Fruit fly (Drosophila melanogaster): ENCODE measurements around the gene CG18787.

CG18787 gene

dm6 chr2L:12006397-12007330 is 7.5 kb upstream of the CG18787 start:
- TF ChIP-seq CG32772 (GFP tag; IDR thresholded peaks at IDR 0.05) (no peak), bbx (GFP tag; IDR thresholded peaks at IDR 0.05; ENCODE audit: partially characterized antibody) (no peak), Dad (GFP tag; optimal IDR thresholded peaks at IDR 0.05) (peak; percentile 24), CG1603 (tag; optimal IDR thresholded peaks at IDR 0.05) (peak; percentile 58), cad (GFP tag; optimal IDR thresholded peaks at IDR 0.05) (no peak), tx (GFP tag; optimal IDR thresholded peaks at IDR 0.05) (peak; percentile 55), NFAT (GFP tag; IDR thresholded peaks at IDR 0.05) (no peak), mam (GFP tag; optimal IDR thresholded peaks at IDR 0.05) (peak; percentile 69), phol (tag; optimal IDR thresholded peaks at IDR 0.05) (peak; percentile 97), CG7928 (GFP tag; optimal IDR thresholded peaks at IDR 0.05) (peak; percentile 73), wor (GFP tag; IDR thresholded peaks at IDR 0.05) (no peak), E2f2 (GFP tag; IDR thresholded peaks at IDR 0.05) (no peak), CG14965 (GFP tag; optimal IDR thresholded peaks at IDR 0.05; ENCODE audit: borderline replicate concordance) (peak; percentile 12), gfzf (GFP tag; optimal IDR thresholded peaks at IDR 0.05) (no peak), ara (GFP tag; IDR thresholded peaks at IDR 0.05) (no peak), unc-4 (GFP tag; IDR thresholded peaks at IDR 0.05; ENCODE audit: partially characterized antibody) (no peak), p53 (GFP tag; optimal IDR thresholded peaks at IDR 0.05) (no peak), H2.0 (GFP tag; IDR thresholded peaks at IDR 0.05) (no peak), ap (GFP tag; IDR thresholded peaks at IDR 0.05) (no peak), CG4282 (GFP tag; optimal IDR thresholded peaks at IDR 0.05) (no peak), fru (optimal IDR thresholded peaks at IDR 0.05) (no peak), dysf (GFP tag; IDR thresholded peaks at IDR 0.05) (no peak), CG2889 (GFP tag; IDR thresholded peaks at IDR 0.05) (no peak), Hsf (GFP tag; optimal IDR thresholded peaks at IDR 0.05) (peak; percentile 76), Jarid2 (GFP tag; optimal IDR thresholded peaks at IDR 0.05) (peak; percentile 79), Mrtf (GFP tag; IDR thresholded peaks at IDR 0.05) (no peak), CG10147 (GFP tag; optimal IDR thresholded peaks at IDR 0.05) (peak; percentile 95), so (GFP tag; IDR thresholded peaks at IDR 0.05) (no peak), Hmx (GFP tag; optimal IDR thresholded peaks at IDR 0.05) (no peak), tap (tag; optimal IDR thresholded peaks at IDR 0.05) (peak; percentile 94), Ets65A (GFP tag) (peak; percentile 89), CG30403 (GFP tag; optimal IDR thresholded peaks at IDR 0.05) (peak; percentile 95), Dp (GFP tag; optimal IDR thresholded peaks at IDR 0.05) (no peak), hbn (GFP tag; IDR thresholded peaks at IDR 0.05; ENCODE audit: partially characterized antibody) (no peak), CG16779 (GFP tag; IDR thresholded peaks at IDR 0.05) (no peak), CG8478 (optimal IDR thresholded peaks at IDR 0.05) (peak; percentile 52), sima (GFP tag; optimal IDR thresholded peaks at IDR 0.05) (no peak), ems (GFP tag; optimal IDR thresholded peaks at IDR 0.05) (peak; percentile 73), kni (GFP tag; optimal IDR thresholded peaks at IDR 0.05) (no peak), CG3281 (GFP tag; optimal IDR thresholded peaks at IDR 0.05) (peak; percentile 96), Ada2b (GFP tag; IDR thresholded peaks at IDR 0.05) (no peak), wek (GFP tag; optimal IDR thresholded peaks at IDR 0.05) (no peak), her (GFP tag; optimal IDR thresholded peaks at IDR 0.05) (peak; percentile 30), NC2β (GFP tag; optimal IDR thresholded peaks at IDR 0.05) (peak; percentile 13), CG1529 (GFP tag; optimal IDR thresholded peaks at IDR 0.05) (peak; percentile 86), jumu (GFP tag; optimal IDR thresholded peaks at IDR 0.05) (peak; percentile 51), CG4854 (GFP tag; optimal IDR thresholded peaks at IDR 0.05) (peak; percentile 53), prd (optimal IDR thresholded peaks at IDR 0.05) (no peak), prd (GFP tag; IDR thresholded peaks at IDR 0.05) (no peak), dmrt99B (tag; optimal IDR thresholded peaks at IDR 0.05) (peak; percentile 96), Oaz (GFP tag; IDR thresholded peaks at IDR 0.05) (no peak)

Data from whole organism, embryonic.